Fruit fly (Drosophila melanogaster): Measurements from ENCODE around the gene Cep164.
A peak's percentile ranks its signal among the peaks of the same experiment; 100 is the strongest.

The Cep164 gene

dm6 chrX:15989631-15990030 is 6.9 kb upstream of the Cep164 start:
- TF ChIP-seq Sp1 (GFP tag; optimal IDR thresholded peaks at IDR 0.05) (no peak), GATAd (GFP tag; optimal IDR thresholded peaks at IDR 0.05) (no peak)

DNA sequence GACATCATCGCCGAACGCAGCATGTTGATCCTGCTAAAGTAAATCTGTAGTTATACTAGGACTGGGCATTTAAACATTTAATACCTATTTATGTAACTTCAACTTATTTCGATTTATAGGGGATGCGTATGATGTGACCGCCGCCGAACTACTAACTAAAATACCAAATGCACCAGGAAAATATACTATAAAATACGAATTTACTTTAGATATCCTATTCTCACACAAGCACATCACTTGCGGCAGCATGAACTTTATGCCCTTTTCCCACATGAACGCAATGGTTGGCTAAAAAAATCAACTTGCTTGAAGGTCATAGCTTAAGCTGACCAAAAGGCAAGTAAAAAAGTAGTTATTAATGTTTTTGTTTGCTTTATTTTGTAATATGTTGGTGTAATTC is 3.9 kb upstream of the Cep164 start, which contains the start of gene ND-20:
Gene ND-20 (minus strand): TSS at position 155 of the 400 bp plus-strand sequence.
- TF ChIP-seq usp (GFP tag; optimal IDR thresholded peaks at IDR 0.05): no peak
- TF ChIP-seq Myc (optimal IDR thresholded peaks at IDR 0.05): no peak
- peak; percentile 86 for TF ChIP-seq Hr78 (GFP tag; optimal IDR thresholded peaks at IDR 0.05)
- peak; percentile 4 for TF ChIP-seq HLH106 (tag; optimal IDR thresholded peaks at IDR 0.05)
- peak; percentile 60 for TF ChIP-seq woc (GFP tag; optimal IDR thresholded peaks at IDR 0.05)
- no peak for TF ChIP-seq Dif (GFP tag; optimal IDR thresholded peaks at IDR 0.05; ENCODE audit: partially characterized antibody)
- TF ChIP-seq Jra (GFP tag; optimal IDR thresholded peaks at IDR 0.05): no peak
- TF ChIP-seq foxo (GFP tag; optimal IDR thresholded peaks at IDR 0.05): peak in 1 of 2 experiments; percentile 8
- TF ChIP-seq sv (GFP tag; optimal IDR thresholded peaks at IDR 0.05): peak; percentile 1
- no peak for TF ChIP-seq CG32264 (GFP tag; optimal IDR thresholded peaks at IDR 0.05)
- TF ChIP-seq N (GFP tag; optimal IDR thresholded peaks at IDR 0.05): peak; percentile 98
- peak; percentile 17 for TF ChIP-seq Abd-B (GFP tag; optimal IDR thresholded peaks at IDR 0.05)
- no peak for TF ChIP-seq psq (GFP tag; optimal IDR thresholded peaks at IDR 0.05)

dm6 chrX:15983501-15983900 is 757 bp upstream of the Cep164 start, which contains the start of gene Slc25A46a:
Slc25A46a (plus strand) TSS chrX:15983772.
- TF ChIP-seq woc (GFP tag; optimal IDR thresholded peaks at IDR 0.05) (peak; percentile 7), HLH106 (tag; optimal IDR thresholded peaks at IDR 0.05) (peak; percentile 8), Rel (GFP tag; optimal IDR thresholded peaks at IDR 0.05) (no peak), Rel (tag; optimal IDR thresholded peaks at IDR 0.05) (no peak), Dfd (GFP tag; optimal IDR thresholded peaks at IDR 0.05) (no peak)

DNA sequence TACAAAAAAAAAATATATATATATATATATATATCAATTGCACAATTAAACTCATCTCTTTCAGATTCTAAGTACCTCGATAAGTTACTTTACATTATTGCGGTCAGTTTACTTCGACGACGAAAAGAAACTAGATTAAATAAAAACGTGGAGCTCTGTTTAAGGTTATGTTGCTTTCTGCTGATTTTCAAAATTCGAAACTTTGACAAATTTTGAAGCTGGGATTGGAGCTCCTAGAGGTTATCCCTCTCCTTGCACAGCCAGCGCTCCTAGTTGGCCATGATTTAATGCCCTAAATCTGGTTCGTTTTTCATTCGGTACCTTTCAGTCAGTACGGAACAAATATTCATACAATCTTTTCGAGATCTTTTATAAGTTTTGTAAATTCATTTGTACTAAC is 6.2 kb downstream of the Cep164 start, which contains the start of gene CG42766:
Gene CG42766 (plus strand): TSS at position 301 of the 400 bp plus-strand sequence.
- TF ChIP-seq Vsx2 (GFP tag; optimal IDR thresholded peaks at IDR 0.05; ENCODE audit: partially characterized antibody): no peak
- no peak for TF ChIP-seq rgr (GFP tag; optimal IDR thresholded peaks at IDR 0.05)
- TF ChIP-seq dsf (GFP tag; optimal IDR thresholded peaks at IDR 0.05; ENCODE audit: borderline replicate concordance): no peak
- TF ChIP-seq dl (GFP tag; optimal IDR thresholded peaks at IDR 0.05; ENCODE audit: insufficient read depth in 1 of 2, partially characterized antibody in 2 of 2): no peak
- TF ChIP-seq sv (GFP tag; optimal IDR thresholded peaks at IDR 0.05): no peak
- TF ChIP-seq brk (GFP tag; optimal IDR thresholded peaks at IDR 0.05): no peak
- no peak for TF ChIP-seq Dfd (GFP tag; optimal IDR thresholded peaks at IDR 0.05)
- TF ChIP-seq foxo (GFP tag; optimal IDR thresholded peaks at IDR 0.05): no peak
- TF ChIP-seq Hr78 (GFP tag; optimal IDR thresholded peaks at IDR 0.05): no peak
- TF ChIP-seq sage (GFP tag; optimal IDR thresholded peaks at IDR 0.05): no peak
- TF ChIP-seq Myc (optimal IDR thresholded peaks at IDR 0.05): no peak
- no peak for TF ChIP-seq Rel (GFP tag; optimal IDR thresholded peaks at IDR 0.05)
- no peak for TF ChIP-seq Rel (tag; optimal IDR thresholded peaks at IDR 0.05)
- TF ChIP-seq usp (GFP tag; optimal IDR thresholded peaks at IDR 0.05): no peak
- no peak for TF ChIP-seq Hr83 (GFP tag; optimal IDR thresholded peaks at IDR 0.05; ENCODE audit: poor library complexity, severe bottlenecking)
- TF ChIP-seq pan (optimal IDR thresholded peaks at IDR 0.05): no peak
- TF ChIP-seq br (GFP tag; optimal IDR thresholded peaks at IDR 0.05): no peak

DNA sequence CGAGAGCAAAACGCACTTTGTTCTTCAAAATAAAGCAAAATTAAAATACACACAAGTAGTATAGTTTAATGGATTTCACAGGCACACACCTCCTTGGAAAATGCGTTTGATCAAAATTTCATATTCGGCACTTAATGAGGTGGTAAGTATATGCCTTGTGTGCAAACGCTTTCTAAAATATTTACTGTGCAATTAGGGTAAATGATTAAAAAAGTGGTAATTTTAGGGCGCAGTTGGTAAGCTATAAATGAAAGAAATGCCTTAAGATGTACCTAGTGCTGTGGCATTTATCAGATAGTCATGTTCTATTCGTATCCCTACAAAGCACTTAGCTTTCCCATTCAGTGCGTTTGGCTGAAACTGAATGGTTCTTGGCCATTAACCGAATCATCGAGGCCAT is 8.6 kb downstream of the Cep164 start, which contains the start of gene Or13a:
Gene Or13a (plus strand): TSS at position 301 of the 400 bp plus-strand sequence.
- TF ChIP-seq HLH106 (tag; optimal IDR thresholded peaks at IDR 0.05) (no peak), N (GFP tag; optimal IDR thresholded peaks at IDR 0.05) (no peak), fru (GFP tag; optimal IDR thresholded peaks at IDR 0.05) (no peak), CG9705 (GFP tag; optimal IDR thresholded peaks at IDR 0.05) (no peak), CG32264 (GFP tag; optimal IDR thresholded peaks at IDR 0.05) (no peak), pan (optimal IDR thresholded peaks at IDR 0.05) (no peak), foxo (GFP tag; optimal IDR thresholded peaks at IDR 0.05) (no peak), tai (GFP tag; optimal IDR thresholded peaks at IDR 0.05) (no peak), ey (GFP tag; optimal IDR thresholded peaks at IDR 0.05) (no peak), CrebA (GFP tag; optimal IDR thresholded peaks at IDR 0.05; ENCODE audit: borderline replicate concordance) (no peak), br (GFP tag; optimal IDR thresholded peaks at IDR 0.05) (no peak), Sp1 (GFP tag; optimal IDR thresholded peaks at IDR 0.05) (no peak), Hr83 (GFP tag; optimal IDR thresholded peaks at IDR 0.05; ENCODE audit: poor library complexity, severe bottlenecking) (no peak), sv (GFP tag; optimal IDR thresholded peaks at IDR 0.05) (no peak), dmrt93B (GFP tag; optimal IDR thresholded peaks at IDR 0.05) (no peak), Hr78 (GFP tag; optimal IDR thresholded peaks at IDR 0.05) (no peak), Jra (GFP tag; optimal IDR thresholded peaks at IDR 0.05) (no peak), Myc (optimal IDR thresholded peaks at IDR 0.05) (no peak), dl (GFP tag; optimal IDR thresholded peaks at IDR 0.05; ENCODE audit: insufficient read depth in 1 of 2, partially characterized antibody in 2 of 2) (no peak), rgr (GFP tag; optimal IDR thresholded peaks at IDR 0.05) (no peak)
